Fruit fly (Drosophila melanogaster) whole organism, embryonic: ENCODE measurements around the gene Cdk5alpha.

Source experiments
- Aef1 ChIP-seq: fragments of 200-800 bp; sonication (Bioruptor generic); IDR thresholded peaks from 3 replicates; pipeline ENCODE4 v1.3.6; 2022; ENCODE audit warnings: missing biosample characterization, missing genetic modification characterization
- Atf3 ChIP-seq: fragments of 200-800 bp; sonication (Bioruptor generic); optimal IDR thresholded peaks from 3 replicates; lab custom pipeline; 2016; ENCODE audit warnings: missing biosample characterization, missing genetic modification characterization
- Bteb2 ChIP-seq: fragments of 200-800 bp; sonication (Bioruptor generic); optimal IDR thresholded peaks from 2 replicates; lab custom pipeline; 2016; ENCODE audit warnings: missing biosample characterization, missing genetic modification characterization
- CG11695 ChIP-seq: fragments of 200-800 bp; sonication (Bioruptor generic); IDR thresholded peaks from 3 replicates; pipeline ENCODE4 v1.3.6; 2022; ENCODE audit warnings: missing biosample characterization, missing genetic modification characterization
- CG12155 ChIP-seq: fragments of 200-800 bp; sonication (Bioruptor generic); optimal IDR thresholded peaks from 3 replicates; lab custom pipeline; 2016; ENCODE audit warnings: missing biosample characterization, missing genetic modification characterization
- CG12659 ChIP-seq: fragments of 200-800 bp; sonication (Bioruptor generic); optimal IDR thresholded peaks from 3 replicates; lab custom pipeline; 2017; ENCODE audit warnings: mild to moderate bottlenecking, missing biosample characterization, missing genetic modification reagents, missing genetic modification characterization
- CG14050 ChIP-seq: fragments of 200-800 bp; sonication (Bioruptor generic); IDR thresholded peaks from 3 replicates; pipeline ENCODE4 v1.3.6; 2022; ENCODE audit warnings: missing biosample characterization, missing genetic modification characterization
- CG1529 ChIP-seq: fragments of 200-800 bp; sonication (Bioruptor generic); optimal IDR thresholded peaks from 3 replicates; lab custom pipeline; 2018; ENCODE audit warnings: missing biosample characterization, missing genetic modification characterization
- CG15479 ChIP-seq: fragments of 200-800 bp; sonication (Bioruptor generic); optimal IDR thresholded peaks from 3 replicates; lab custom pipeline; 2019; ENCODE audit warnings: missing biosample characterization, mild to moderate bottlenecking, missing genetic modification characterization, moderate library complexity
- CG17912 ChIP-seq: fragments of 200-800 bp; sonication (Bioruptor generic); optimal IDR thresholded peaks from 2 replicates; lab custom pipeline; 2018; ENCODE audit warnings: missing biosample characterization, mild to moderate bottlenecking, missing genetic modification characterization
- CG3847 ChIP-seq: fragments of 200-800 bp; sonication (Bioruptor generic); IDR thresholded peaks from 2 replicates; pipeline ENCODE4 v1.3.6; 2022; ENCODE audit warnings: missing biosample characterization, missing genetic modification characterization
- CG4328 ChIP-seq: fragments of 200-800 bp; sonication (Bioruptor generic); optimal IDR thresholded peaks from 3 replicates; lab custom pipeline; 2017; ENCODE audit warnings: missing biosample characterization, missing genetic modification reagents, missing genetic modification characterization
- CG7745 ChIP-seq: fragments of 200-800 bp; sonication (Bioruptor generic); optimal IDR thresholded peaks from 2 replicates; lab custom pipeline; 2018; ENCODE audit warnings: missing biosample characterization, mild to moderate bottlenecking, missing genetic modification characterization, moderate library complexity
- CG8089 ChIP-seq: fragments of 200-800 bp; sonication (Bioruptor generic); optimal IDR thresholded peaks from 3 replicates; lab custom pipeline; 2016; ENCODE audit warnings: missing biosample characterization, missing genetic modification characterization
- CG8281 ChIP-seq: fragments of 200-800 bp; sonication (Bioruptor generic); optimal IDR thresholded peaks from 2 replicates; lab custom pipeline; 2018; ENCODE audit warnings: missing biosample characterization, mild to moderate bottlenecking, missing genetic modification characterization, moderate library complexity
- CG9817 ChIP-seq: fragments of 200-800 bp; sonication (Bioruptor generic); optimal IDR thresholded peaks from 2 replicates; lab custom pipeline; 2018; ENCODE audit warnings: missing biosample characterization, mild to moderate bottlenecking, missing genetic modification characterization, moderate library complexity
- Dek ChIP-seq: fragments of 200-800 bp; sonication (Bioruptor generic); optimal IDR thresholded peaks from 3 replicates; lab custom pipeline; 2019; ENCODE audit warnings: missing biosample characterization, mild to moderate bottlenecking, missing genetic modification characterization, moderate library complexity
- ERR ChIP-seq: fragments of 200-800 bp; sonication (Bioruptor generic); optimal IDR thresholded peaks from 2 replicates; lab custom pipeline; 2016; ENCODE audit warnings: missing biosample characterization, missing genetic modification characterization
- Ets65A ChIP-seq: fragments of 200-800 bp; sonication (Bioruptor generic); peaks from one replicate; lab custom pipeline; 2016; ENCODE audit warnings: missing biosample characterization, missing genetic modification characterization
- Gsc ChIP-seq: fragments of 200-800 bp; sonication (Bioruptor generic); IDR thresholded peaks from 2 replicates; pipeline ENCODE4 v1.3.6; 2022; ENCODE audit warnings: missing biosample characterization, missing genetic modification characterization
- HHEX ChIP-seq: fragments of 200-800 bp; sonication (Bioruptor generic); optimal IDR thresholded peaks from 3 replicates; lab custom pipeline; 2017; ENCODE audit warnings: missing biosample characterization, mild to moderate bottlenecking, missing genetic modification characterization, missing genetic modification reagents
- Neu2 ChIP-seq: fragments of 200-800 bp; sonication (Bioruptor generic); optimal IDR thresholded peaks from 3 replicates; lab custom pipeline; 2016; ENCODE audit warnings: missing biosample characterization, missing genetic modification characterization, borderline replicate concordance
- Stat92E ChIP-seq, 3 experiments: fragments of >200 bp in 2 of 3; fragments of 200-800 bp in 1 of 3; sonication (Bioruptor generic) in 1 of 3; optimal IDR thresholded peaks; 2 replicates each; lab custom pipeline; 2017 to 2019; ENCODE audit warnings: missing biosample characterization in 3 of 3, missing genetic modification characterization in 3 of 3, mild to moderate bottlenecking in 1 of 3, moderate library complexity in 1 of 3
- Trl ChIP-seq, 3 experiments: fragments of >200 bp in 2 of 3; fragments of 200-800 bp in 1 of 3; sonication (Bioruptor generic) in 1 of 3; optimal IDR thresholded peaks; 2 replicates in 1 of 3; 3 replicates in 2 of 3; lab custom pipeline; 2016 to 2017; ENCODE audit warnings: missing biosample characterization in 1 of 3, missing genetic modification characterization in 1 of 3
- al ChIP-seq: fragments of 200-800 bp; sonication (Bioruptor generic); IDR thresholded peaks from 2 replicates; pipeline ENCODE4 v1.3.6; 2022; ENCODE audit warnings: missing biosample characterization, missing genetic modification characterization
- ase ChIP-seq: fragments of 200-800 bp; sonication (Bioruptor generic); IDR thresholded peaks from 3 replicates; pipeline ENCODE4 v1.3.6; 2022; ENCODE audit warnings: missing biosample characterization, missing genetic modification characterization
- az2 ChIP-seq: fragments of 200-800 bp; sonication (Bioruptor generic); optimal IDR thresholded peaks from 3 replicates; lab custom pipeline; 2016; ENCODE audit warnings: missing biosample characterization, missing genetic modification characterization
- caup ChIP-seq: fragments of 200-800 bp; sonication (Bioruptor generic); optimal IDR thresholded peaks from 3 replicates; lab custom pipeline; 2017; ENCODE audit warnings: missing biosample characterization, mild to moderate bottlenecking, missing genetic modification characterization, moderate library complexity; ENCODE audit not compliant: severe bottlenecking
- chif ChIP-seq, 2 experiments: fragments of 200-800 bp; sonication (Bioruptor generic); optimal IDR thresholded peaks; 3 replicates each; lab custom pipeline; 2016; ENCODE audit warnings: missing biosample characterization in 2 of 2, missing genetic modification characterization in 2 of 2
- corto ChIP-seq: fragments of 200-800 bp; sonication (Bioruptor generic); optimal IDR thresholded peaks from 2 replicates; lab custom pipeline; 2016; ENCODE audit warnings: missing biosample characterization, mild to moderate bottlenecking, missing genetic modification characterization, moderate library complexity
- dysf ChIP-seq: fragments of 200-800 bp; sonication (Bioruptor generic); IDR thresholded peaks from 3 replicates; pipeline ENCODE4 v1.3.6; 2022; ENCODE audit warnings: missing biosample characterization, missing genetic modification characterization
- ems ChIP-seq: fragments of 200-800 bp; sonication (Bioruptor generic); optimal IDR thresholded peaks from 3 replicates; lab custom pipeline; 2016; ENCODE audit warnings: missing biosample characterization, missing genetic modification characterization
- en ChIP-seq: fragments of 200-800 bp; sonication (Bioruptor generic); optimal IDR thresholded peaks from 2 replicates; lab custom pipeline; 2016; ENCODE audit warnings: missing biosample characterization, missing genetic modification characterization
- fd64A ChIP-seq: fragments of 200-800 bp; sonication (Bioruptor generic); optimal IDR thresholded peaks from 3 replicates; lab custom pipeline; 2018; ENCODE audit warnings: missing biosample characterization, mild to moderate bottlenecking, missing genetic modification characterization
- fd96Cb ChIP-seq: fragments of 200-800 bp; sonication (Bioruptor generic); optimal IDR thresholded peaks from 2 replicates; lab custom pipeline; 2018; ENCODE audit warnings: missing biosample characterization, mild to moderate bottlenecking, missing genetic modification characterization, moderate library complexity
- gem ChIP-seq: fragments of 200-800 bp; sonication (Bioruptor generic); optimal IDR thresholded peaks from 2 replicates; lab custom pipeline; 2019; ENCODE audit warnings: missing biosample characterization, mild to moderate bottlenecking, missing genetic modification characterization, moderate library complexity
- her ChIP-seq: fragments of 200-800 bp; sonication (Bioruptor generic); optimal IDR thresholded peaks from 2 replicates; lab custom pipeline; 2016; ENCODE audit warnings: missing biosample characterization, missing genetic modification characterization
- luna ChIP-seq: fragments of 200-800 bp; sonication (Bioruptor generic); optimal IDR thresholded peaks from 2 replicates; lab custom pipeline; 2016; ENCODE audit warnings: missing biosample characterization, missing genetic modification characterization
- mld ChIP-seq: fragments of 200-800 bp; sonication (Bioruptor generic); IDR thresholded peaks from 3 replicates; pipeline ENCODE4 v1.3.6; 2022; ENCODE audit warnings: missing biosample characterization, missing genetic modification characterization; ENCODE audit not compliant: partially characterized antibody
- onecut ChIP-seq: fragments of 200-800 bp; sonication (Bioruptor generic); IDR thresholded peaks from 2 replicates; pipeline ENCODE4 v1.3.6; 2022; ENCODE audit warnings: missing biosample characterization, missing genetic modification characterization
- p53 ChIP-seq: fragments of 200-800 bp; sonication (Bioruptor generic); optimal IDR thresholded peaks from 2 replicates; lab custom pipeline; 2016; ENCODE audit warnings: missing biosample characterization, missing genetic modification characterization
- pzg ChIP-seq: fragments of 200-800 bp; sonication (Bioruptor generic); optimal IDR thresholded peaks from 3 replicates; lab custom pipeline; 2018; ENCODE audit warnings: missing biosample characterization, mild to moderate bottlenecking, missing genetic modification characterization, moderate library complexity
- row ChIP-seq: fragments of 200-800 bp; sonication (Bioruptor generic); IDR thresholded peaks from 3 replicates; pipeline ENCODE4 v1.3.6; 2022; ENCODE audit warnings: missing biosample characterization, missing genetic modification characterization
- salm ChIP-seq: fragments of 200-800 bp; sonication (Bioruptor generic); optimal IDR thresholded peaks from 2 replicates; lab custom pipeline; 2018; ENCODE audit warnings: missing biosample characterization, mild to moderate bottlenecking, missing genetic modification characterization
- sima ChIP-seq: fragments of 200-800 bp; sonication (Bioruptor generic); optimal IDR thresholded peaks from 2 replicates; lab custom pipeline; 2016; ENCODE audit warnings: missing biosample characterization, missing genetic modification characterization
- ssp ChIP-seq: fragments of 200-800 bp; sonication (Bioruptor generic); IDR thresholded peaks from 2 replicates; pipeline ENCODE4 v1.3.6; 2022; ENCODE audit warnings: missing biosample characterization, missing genetic modification characterization
- stwl ChIP-seq: fragments of 200-800 bp; sonication (Bioruptor generic); optimal IDR thresholded peaks from 3 replicates; lab custom pipeline; 2018; ENCODE audit warnings: missing biosample characterization, mild to moderate bottlenecking, missing genetic modification characterization, moderate library complexity
- tx ChIP-seq: fragments of 200-800 bp; sonication (Bioruptor generic); optimal IDR thresholded peaks from 2 replicates; lab custom pipeline; 2016; ENCODE audit warnings: missing biosample characterization, missing genetic modification characterization
- unc-4 ChIP-seq: fragments of 200-800 bp; sonication (Bioruptor generic); IDR thresholded peaks from 2 replicates; pipeline ENCODE4 v1.3.6; 2022; ENCODE audit warnings: missing biosample characterization, missing genetic modification characterization; ENCODE audit not compliant: partially characterized antibody
- unpg ChIP-seq: fragments of 200-800 bp; sonication (Bioruptor generic); optimal IDR thresholded peaks from 3 replicates; lab custom pipeline; 2018; ENCODE audit warnings: missing biosample characterization, mild to moderate bottlenecking, missing genetic modification characterization, moderate library complexity
- vvl ChIP-seq: fragments of 200-800 bp; sonication (Bioruptor generic); IDR thresholded peaks from 2 replicates; pipeline ENCODE4 v1.3.6; 2022; ENCODE audit warnings: missing biosample characterization, missing genetic modification characterization

The Cdk5alpha gene

dm6 chr2L:10321612-10322011, 10.9 kb upstream of the Cdk5alpha start:
- TF ChIP-seq her: no peak
- peak; percentile 36 for TF ChIP-seq caup (GFP tag; lab: Kevin White, UChicago)
- no peak for TF ChIP-seq corto
- peak; percentile 60; the same call in 2 of the 3 replicates for TF ChIP-seq Aef1 (GFP tag; lab: Robert Waterston, UW)
- peak; percentile 18 for TF ChIP-seq pzg
- no peak for TF ChIP-seq p53
- no peak for TF ChIP-seq Neu2 (GFP tag; lab: Kevin White, UChicago)
- TF ChIP-seq CG15479: no peak
- no peak for TF ChIP-seq CG1529 (GFP tag; lab: Kevin White, UChicago)
- no peak for TF ChIP-seq ssp (GFP tag; lab: Robert Waterston, UW)
- no peak for TF ChIP-seq al (GFP tag; lab: Robert Waterston, UW)
- no peak for TF ChIP-seq unpg (GFP tag; lab: Kevin White, UChicago)
- TF ChIP-seq CG11695: no peak
- no peak for TF ChIP-seq CG4328 (GFP tag; lab: Kevin White, UChicago)
- no peak for TF ChIP-seq row (GFP tag; lab: Robert Waterston, UW)
- no peak for TF ChIP-seq en
- no peak for TF ChIP-seq ase (GFP tag; lab: Robert Waterston, UW)
- TF ChIP-seq Trl (optimal IDR thresholded peaks at IDR 0.05; lab: Kevin White, UChicago): no peak
- no peak for TF ChIP-seq Trl (GFP tag; optimal IDR thresholded peaks at IDR 0.05; lab: Kevin White, UChicago)
- no peak for TF ChIP-seq onecut
- no peak for TF ChIP-seq stwl
- no peak for TF ChIP-seq Gsc (GFP tag; lab: Robert Waterston, UW)
- no peak for TF ChIP-seq az2 (GFP tag; lab: Kevin White, UChicago)
- peak; percentile 23; the same call in 1 of the 2 replicates for TF ChIP-seq vvl
- no peak for TF ChIP-seq tx (GFP tag; lab: Kevin White, UChicago)
- no peak for TF ChIP-seq chif (GFP tag; optimal IDR thresholded peaks at IDR 0.05; lab: Kevin White, UChicago)
- TF ChIP-seq sima (GFP tag; lab: Kevin White, UChicago): no peak
- no peak for TF ChIP-seq unc-4 (GFP tag; lab: Robert Waterston, UW)
- no peak for TF ChIP-seq salm (tag; lab: Kevin White, UChicago)
- TF ChIP-seq Bteb2 (GFP tag; lab: Kevin White, UChicago): no peak
- TF ChIP-seq fd64A: no peak
- TF ChIP-seq HHEX (GFP tag; lab: Kevin White, UChicago): no peak
- TF ChIP-seq mld: no peak
- no peak for TF ChIP-seq dysf (GFP tag; lab: Robert Waterston, UW)
- TF ChIP-seq CG17912: peak; percentile 23
- no peak for TF ChIP-seq CG12155 (GFP tag; lab: Kevin White, UChicago)
- TF ChIP-seq CG8281: no peak
- TF ChIP-seq CG8089 (GFP tag; lab: Kevin White, UChicago): no peak
- TF ChIP-seq gem: no peak
- TF ChIP-seq Stat92E (GFP tag; optimal IDR thresholded peaks at IDR 0.05; lab: Kevin White, UChicago): no peak
- no peak for TF ChIP-seq CG7745 (tag; lab: Kevin White, UChicago)
- TF ChIP-seq CG3847 (GFP tag; lab: Robert Waterston, UW): no peak
- no peak for TF ChIP-seq Atf3
- TF ChIP-seq CG12659 (GFP tag; lab: Kevin White, UChicago): peak; percentile 13
- no peak for TF ChIP-seq Dek (tag; lab: Kevin White, UChicago)
- no peak for TF ChIP-seq luna
- no peak for TF ChIP-seq ERR (GFP tag; lab: Kevin White, UChicago)
- TF ChIP-seq ems (GFP tag; lab: Kevin White, UChicago): no peak
- no peak for TF ChIP-seq CG9817 (tag; lab: Kevin White, UChicago)
- no peak for TF ChIP-seq fd96Cb (tag; lab: Kevin White, UChicago)
- no peak for TF ChIP-seq Ets65A (GFP tag; lab: Kevin White, UChicago)
- no peak for TF ChIP-seq CG14050 (GFP tag; lab: Robert Waterston, UW)
